Fruit fly (Drosophila melanogaster) Kc167 (cell line): Measurements from ENCODE around the gene Dhc62B.

Source experiments
- Myc ChIP-seq: fragments of >200 bp; optimal IDR thresholded peaks from 2 replicates; lab custom pipeline; 2017; ENCODE audit warnings: missing external identifiers
- Sin3A ChIP-seq: fragments of >200 bp; optimal IDR thresholded peaks from 2 replicates; lab custom pipeline; 2018; ENCODE audit warnings: missing external identifiers
- h ChIP-seq: fragments of >200 bp; optimal IDR thresholded peaks from 3 replicates; lab custom pipeline; 2018; ENCODE audit warnings: missing external identifiers
- insv ChIP-seq: fragments of >200 bp; optimal IDR thresholded peaks from 3 replicates; lab custom pipeline; 2018; ENCODE audit warnings: missing external identifiers
- psq ChIP-seq: fragments of >200 bp; optimal IDR thresholded peaks from 2 replicates; lab custom pipeline; 2017; ENCODE audit warnings: missing external identifiers

- TF ChIP-seq Myc, result no peak
- no peak for TF ChIP-seq psq (lab: Kevin White, UChicago)
- TF ChIP-seq Sin3A (lab: Kevin White, UChicago), result no peak
- TF ChIP-seq insv (lab: Kevin White, UChicago), result no peak
- no peak for TF ChIP-seq h (lab: Kevin White, UChicago)
Observed at dm6 chr3L:1739522-1740128, 31.9 kb downstream of the Dhc62B start.
